Fruit fly (Drosophila melanogaster): ENCODE results near the gene CG12003.

The CG12003 gene

dm6 chr3L:1587140-1587849 lies 22.1 kb downstream of the CG12003 start (continued):
- TF ChIP-seq CG12155 (GFP tag; optimal IDR thresholded peaks at IDR 0.05) = peak; percentile 77
- no peak for TF ChIP-seq sd (tag; optimal IDR thresholded peaks at IDR 0.05)
- TF ChIP-seq CG9797 (GFP tag; optimal IDR thresholded peaks at IDR 0.05) = no peak
- peak; percentile 94 for TF ChIP-seq CG14014 (GFP tag; IDR thresholded peaks at IDR 0.05)
- peak; percentile 12 for TF ChIP-seq CG17186 (GFP tag; optimal IDR thresholded peaks at IDR 0.05)
- TF ChIP-seq CG11456 (GFP tag; IDR thresholded peaks at IDR 0.05) = peak; percentile 91
- peak; percentile 56 for TF ChIP-seq chn (GFP tag; optimal IDR thresholded peaks at IDR 0.05)
- peak; percentile 98 for TF ChIP-seq Ets65A (GFP tag)
- peak; percentile 76 for TF ChIP-seq nom (GFP tag; optimal IDR thresholded peaks at IDR 0.05)
- no peak for TF ChIP-seq CG2129 (GFP tag; IDR thresholded peaks at IDR 0.05; ENCODE audit: partially characterized antibody)
- TF ChIP-seq oc (tag; optimal IDR thresholded peaks at IDR 0.05) = peak; percentile 28
- TF ChIP-seq MTF-1 (GFP tag; optimal IDR thresholded peaks at IDR 0.05; ENCODE audit: borderline replicate concordance) = peak; percentile 67
- peak; percentile 48; the same call in 1 of the 2 replicates for TF ChIP-seq Lim3 (GFP tag; IDR thresholded peaks at IDR 0.05)
- peak; percentile 87 for TF ChIP-seq CG10366 (GFP tag; IDR thresholded peaks at IDR 0.05)
- TF ChIP-seq CG7963 (GFP tag; IDR thresholded peaks at IDR 0.05; ENCODE audit: partially characterized antibody) = no peak
- peak; percentile 47 for TF ChIP-seq CG4282 (GFP tag; optimal IDR thresholded peaks at IDR 0.05)
- TF ChIP-seq so (GFP tag; IDR thresholded peaks at IDR 0.05) = peak; percentile 80
- TF ChIP-seq Atf3 (GFP tag; optimal IDR thresholded peaks at IDR 0.05) = peak; percentile 52
- peak; percentile 81 for TF ChIP-seq CG31224 (GFP tag; IDR thresholded peaks at IDR 0.05)
- TF ChIP-seq HmgZ (tag; optimal IDR thresholded peaks at IDR 0.05) = peak; percentile 82
- TF ChIP-seq CG12942 (GFP tag; optimal IDR thresholded peaks at IDR 0.05) = peak; percentile 64
- no peak for TF ChIP-seq CG34224 (GFP tag; IDR thresholded peaks at IDR 0.05; ENCODE audit: partially characterized antibody)
- no peak for TF ChIP-seq CG15479 (GFP tag; optimal IDR thresholded peaks at IDR 0.05)
- TF ChIP-seq jumu (GFP tag; optimal IDR thresholded peaks at IDR 0.05) = peak; percentile 65
- TF ChIP-seq CG10147 (GFP tag; optimal IDR thresholded peaks at IDR 0.05) = peak; percentile 62
- TF ChIP-seq CG7745 (tag; optimal IDR thresholded peaks at IDR 0.05) = no peak
- TF ChIP-seq CG8944 (GFP tag; optimal IDR thresholded peaks at IDR 0.05) = peak; percentile 76
- peak; percentile 76 for TF ChIP-seq CG11696 (GFP tag; IDR thresholded peaks at IDR 0.05)
- peak; percentile 85 for TF ChIP-seq H15 (GFP tag; IDR thresholded peaks at IDR 0.05)
- no peak for TF ChIP-seq TFAM (GFP tag; optimal IDR thresholded peaks at IDR 0.05)
- TF ChIP-seq Vsx1 (GFP tag; optimal IDR thresholded peaks at IDR 0.05) = peak; percentile 43
- peak; percentile 46 for TF ChIP-seq odd (GFP tag; optimal IDR thresholded peaks at IDR 0.05)
- TF ChIP-seq CG6791 (GFP tag; IDR thresholded peaks at IDR 0.05; ENCODE audit: partially characterized antibody) = no peak
- TF ChIP-seq CG3995 (GFP tag; optimal IDR thresholded peaks at IDR 0.05) = peak; percentile 33
- peak; percentile 56 for TF ChIP-seq Ssrp (tag; optimal IDR thresholded peaks at IDR 0.05)
- TF ChIP-seq CG16863 (GFP tag; optimal IDR thresholded peaks at IDR 0.05) = peak; percentile 73
- TF ChIP-seq Doc2 (GFP tag; IDR thresholded peaks at IDR 0.05) = peak; percentile 49; the same call in 1 of the 2 replicates
- peak; percentile 57 for TF ChIP-seq CG6654 (GFP tag; optimal IDR thresholded peaks at IDR 0.05)
- TF ChIP-seq sug (tag; optimal IDR thresholded peaks at IDR 0.05) = peak; percentile 62
- peak; percentile 86 for TF ChIP-seq HHEX (GFP tag; optimal IDR thresholded peaks at IDR 0.05)
- peak; percentile 25 for TF ChIP-seq Atf-2 (GFP tag; optimal IDR thresholded peaks at IDR 0.05)
- 0 out of 2 replicates have a peak, but pooled peaks have one; percentile 41 for TF ChIP-seq danr (GFP tag; IDR thresholded peaks at IDR 0.05)
- TF ChIP-seq stwl (tag; optimal IDR thresholded peaks at IDR 0.05) = no peak
- peak; percentile 61; the same call in 1 of the 2 replicates for TF ChIP-seq aop (GFP tag; IDR thresholded peaks at IDR 0.05)
- peak in 1 of 2 experiments; percentile 35 for TF ChIP-seq Eip74EF (GFP tag; optimal IDR thresholded peaks at IDR 0.05)
- peak; percentile 78 for TF ChIP-seq Ravus (GFP tag; IDR thresholded peaks at IDR 0.05)
- TF ChIP-seq CG15073 (GFP tag; optimal IDR thresholded peaks at IDR 0.05) = no peak
- peak; percentile 85 for TF ChIP-seq CG6272 (GFP tag; IDR thresholded peaks at IDR 0.05)
- TF ChIP-seq CG16813 (GFP tag; IDR thresholded peaks at IDR 0.05; ENCODE audit: partially characterized antibody) = no peak

Data from whole organism, embryonic.